Fruit fly (Drosophila melanogaster) whole organism, embryonic: ENCODE measurements around the gene CG13088.

Experiments
- Bteb2 ChIP-seq: fragments of 200-800 bp; sonication (Bioruptor generic); optimal IDR thresholded peaks from 2 replicates; lab custom pipeline; 2016; ENCODE audit warnings: missing biosample characterization, missing genetic modification characterization
- CG10565 ChIP-seq: fragments of 200-800 bp; sonication (Bioruptor generic); optimal IDR thresholded peaks from 3 replicates; lab custom pipeline; 2016; ENCODE audit warnings: missing biosample characterization, mild to moderate bottlenecking, missing genetic modification characterization
- CG12071 ChIP-seq: fragments of 200-800 bp; sonication (Bioruptor generic); optimal IDR thresholded peaks from 3 replicates; lab custom pipeline; 2018; ENCODE audit warnings: missing biosample characterization, mild to moderate bottlenecking, missing genetic modification characterization
- CG14667 ChIP-seq: fragments of 200-800 bp; sonication (Bioruptor generic); IDR thresholded peaks from 2 replicates; pipeline ENCODE4 v1.3.6; 2022; ENCODE audit warnings: missing biosample characterization, missing genetic modification characterization
- CG1529 ChIP-seq: fragments of 200-800 bp; sonication (Bioruptor generic); optimal IDR thresholded peaks from 3 replicates; lab custom pipeline; 2018; ENCODE audit warnings: missing biosample characterization, missing genetic modification characterization
- CG1602 ChIP-seq: fragments of 200-800 bp; sonication (Bioruptor generic); optimal IDR thresholded peaks from 3 replicates; lab custom pipeline; 2016; ENCODE audit warnings: missing biosample characterization, missing genetic modification characterization
- CG1647 ChIP-seq: fragments of 200-800 bp; sonication (Bioruptor generic); optimal IDR thresholded peaks from 3 replicates; lab custom pipeline; 2016; ENCODE audit warnings: missing biosample characterization, missing genetic modification characterization
- CG17328 ChIP-seq: fragments of 200-800 bp; sonication (Bioruptor generic); IDR thresholded peaks from 2 replicates; pipeline ENCODE4 v1.3.6; 2022; ENCODE audit warnings: missing biosample characterization, missing genetic modification characterization
- CG17612 ChIP-seq: fragments of 200-800 bp; sonication (Bioruptor generic); IDR thresholded peaks from 2 replicates; pipeline ENCODE4 v1.3.6; 2022; ENCODE audit warnings: missing biosample characterization, missing genetic modification characterization
- CG17802 ChIP-seq: fragments of 200-800 bp; sonication (Bioruptor generic); optimal IDR thresholded peaks from 2 replicates; lab custom pipeline; 2018; ENCODE audit warnings: missing biosample characterization, mild to moderate bottlenecking, missing genetic modification characterization, moderate library complexity
- CG17829 ChIP-seq: fragments of 200-800 bp; optimal IDR thresholded peaks from 2 replicates; lab custom pipeline; 2019; ENCODE audit warnings: missing biosample characterization, mild to moderate bottlenecking, missing genetic modification characterization, moderate library complexity
- CG18599 ChIP-seq: fragments of 200-800 bp; sonication (Bioruptor generic); optimal IDR thresholded peaks from 3 replicates; lab custom pipeline; 2017; ENCODE audit warnings: missing biosample characterization, missing genetic modification characterization, mild to moderate bottlenecking, moderate library complexity, missing genetic modification reagents
- CG18764 ChIP-seq: fragments of 200-800 bp; sonication (Bioruptor generic); optimal IDR thresholded peaks from 3 replicates; lab custom pipeline; 2016; ENCODE audit warnings: missing biosample characterization, missing genetic modification characterization
- CG3838 ChIP-seq: fragments of 200-800 bp; sonication (Bioruptor generic); optimal IDR thresholded peaks from 3 replicates; lab custom pipeline; 2016; ENCODE audit warnings: missing biosample characterization, missing genetic modification characterization
- CG4820 ChIP-seq: fragments of 200-800 bp; sonication (Bioruptor generic); optimal IDR thresholded peaks from 3 replicates; lab custom pipeline; 2016; ENCODE audit warnings: missing biosample characterization, missing genetic modification characterization
- CG5245 ChIP-seq: fragments of 200-800 bp; sonication (Bioruptor generic); optimal IDR thresholded peaks from 3 replicates; lab custom pipeline; 2016; ENCODE audit warnings: missing biosample characterization, missing genetic modification characterization
- CG7372 ChIP-seq: fragments of 200-800 bp; sonication (Bioruptor generic); IDR thresholded peaks from 2 replicates; pipeline ENCODE4 v1.3.6; 2022; ENCODE audit warnings: missing biosample characterization, missing genetic modification characterization
- CG8290 ChIP-seq, 3 experiments: fragments of 200-800 bp; sonication (Bioruptor generic); optimal IDR thresholded peaks; 2 replicates each; lab custom pipeline; 2016 to 2019; ENCODE audit warnings: missing biosample characterization in 3 of 3, missing genetic modification characterization in 3 of 3, mild to moderate bottlenecking in 2 of 3, moderate library complexity in 1 of 3
- CkIIα-i1 ChIP-seq: fragments of 200-800 bp; sonication (Bioruptor generic); IDR thresholded peaks from 2 replicates; pipeline ENCODE4 v1.3.6; 2022; ENCODE audit warnings: missing biosample characterization, missing genetic modification characterization
- CoRest ChIP-seq: fragments of 200-800 bp; sonication (Bioruptor generic); optimal IDR thresholded peaks from 3 replicates; lab custom pipeline; 2018; ENCODE audit warnings: missing biosample characterization, mild to moderate bottlenecking, missing genetic modification characterization, moderate library complexity
- CrebB ChIP-seq: fragments of 200-800 bp; sonication (Bioruptor generic); optimal IDR thresholded peaks from 3 replicates; lab custom pipeline; 2018; ENCODE audit warnings: missing biosample characterization, mild to moderate bottlenecking, missing genetic modification characterization
- D19A ChIP-seq: fragments of 200-800 bp; optimal IDR thresholded peaks from 3 replicates; lab custom pipeline; 2019; ENCODE audit warnings: missing biosample characterization, mild to moderate bottlenecking, missing genetic modification characterization, moderate library complexity
- Fer3 ChIP-seq: fragments of 200-800 bp; sonication (Bioruptor generic); optimal IDR thresholded peaks from 2 replicates; lab custom pipeline; 2018; ENCODE audit warnings: missing biosample characterization, mild to moderate bottlenecking, missing genetic modification characterization, moderate library complexity
- Hsf ChIP-seq: fragments of 200-800 bp; sonication (Bioruptor generic); optimal IDR thresholded peaks from 3 replicates; lab custom pipeline; 2016; ENCODE audit warnings: missing biosample characterization, missing genetic modification characterization
- Jarid2 ChIP-seq: fragments of 200-800 bp; sonication (Bioruptor generic); optimal IDR thresholded peaks from 3 replicates; lab custom pipeline; 2017; ENCODE audit warnings: mild to moderate bottlenecking, missing biosample characterization, missing genetic modification reagents, missing genetic modification characterization
- Max ChIP-seq: fragments of 200-800 bp; sonication (Bioruptor generic); optimal IDR thresholded peaks from 2 replicates; lab custom pipeline; 2016; ENCODE audit warnings: missing biosample characterization, mild to moderate bottlenecking, missing genetic modification characterization
- Mes4 ChIP-seq: fragments of 200-800 bp; sonication (Bioruptor generic); optimal IDR thresholded peaks from 2 replicates; lab custom pipeline; 2016; ENCODE audit warnings: missing biosample characterization, missing genetic modification characterization
- NC2β ChIP-seq: fragments of 200-800 bp; sonication (Bioruptor generic); optimal IDR thresholded peaks from 2 replicates; lab custom pipeline; 2016; ENCODE audit warnings: missing biosample characterization, missing genetic modification characterization
- NFAT ChIP-seq: fragments of 200-800 bp; sonication (Bioruptor generic); IDR thresholded peaks from 2 replicates; pipeline ENCODE4 v1.3.6; 2022; ENCODE audit warnings: missing biosample characterization, missing genetic modification characterization
- Sin3A ChIP-seq: fragments of >200 bp; optimal IDR thresholded peaks from 2 replicates; lab custom pipeline; 2018
- Stat92E ChIP-seq, 3 experiments: fragments of >200 bp in 2 of 3; fragments of 200-800 bp in 1 of 3; sonication (Bioruptor generic) in 1 of 3; optimal IDR thresholded peaks; 2 replicates each; lab custom pipeline; 2017 to 2019; ENCODE audit warnings: missing biosample characterization in 3 of 3, missing genetic modification characterization in 3 of 3, mild to moderate bottlenecking in 1 of 3, moderate library complexity in 1 of 3
- Usf ChIP-seq: fragments of 200-800 bp; sonication (Bioruptor generic); optimal IDR thresholded peaks from 2 replicates; lab custom pipeline; 2017; ENCODE audit warnings: missing genotype, missing biosample characterization, missing genetic modification characterization
- br ChIP-seq: fragments of >200 bp; optimal IDR thresholded peaks from 2 replicates; lab custom pipeline; 2017
- cad ChIP-seq: fragments of >200 bp; optimal IDR thresholded peaks from 2 replicates; lab custom pipeline; 2017; ENCODE audit warnings: missing biosample characterization, missing genetic modification characterization
- crol ChIP-seq: fragments of 200-800 bp; sonication (Bioruptor generic); IDR thresholded peaks from 2 replicates; pipeline ENCODE4 v1.3.6; 2022; ENCODE audit warnings: missing biosample characterization, missing genetic modification characterization
- dmrt11E ChIP-seq: fragments of 200-800 bp; sonication (Bioruptor generic); optimal IDR thresholded peaks from 3 replicates; lab custom pipeline; 2018; ENCODE audit warnings: missing biosample characterization, mild to moderate bottlenecking, missing genetic modification characterization, moderate library complexity
- gsb ChIP-seq: fragments of 200-800 bp; sonication (Bioruptor generic); IDR thresholded peaks from 2 replicates; pipeline ENCODE4 v1.3.6; 2022; ENCODE audit warnings: missing biosample characterization, missing genetic modification characterization
- hb ChIP-seq: fragments of 200-800 bp; sonication (Bioruptor generic); IDR thresholded peaks from 3 replicates; pipeline ENCODE4 v1.3.6; 2022; ENCODE audit warnings: missing biosample characterization, missing genetic modification characterization; ENCODE audit not compliant: partially characterized antibody
- kah ChIP-seq: fragments of 200-800 bp; sonication (Bioruptor generic); optimal IDR thresholded peaks from 2 replicates; lab custom pipeline; 2018; ENCODE audit warnings: missing biosample characterization, mild to moderate bottlenecking, missing genetic modification characterization
- luna ChIP-seq: fragments of 200-800 bp; sonication (Bioruptor generic); optimal IDR thresholded peaks from 2 replicates; lab custom pipeline; 2016; ENCODE audit warnings: missing biosample characterization, missing genetic modification characterization
- pb ChIP-seq: fragments of 200-800 bp; sonication (Bioruptor generic); optimal IDR thresholded peaks from 3 replicates; lab custom pipeline; 2016; ENCODE audit warnings: missing biosample characterization, missing genetic modification characterization
- prd ChIP-seq, 3 experiments: fragments of >200 bp in 2 of 3; fragments of 200-800 bp in 1 of 3; sonication (Bioruptor generic) in 1 of 3; optimal IDR thresholded peaks in 2 of 3; IDR thresholded peaks in 1 of 3; 2 replicates in 2 of 3; 3 replicates in 1 of 3; pipeline versions ENCODE4 v1.3.6 to Lab custom; 2017 to 2022; ENCODE audit warnings: missing biosample characterization in 1 of 3, missing genetic modification characterization in 1 of 3
- sisA ChIP-seq: fragments of 200-800 bp; sonication (Bioruptor generic); IDR thresholded peaks from 2 replicates; pipeline ENCODE4 v1.3.6; 2022; ENCODE audit warnings: missing biosample characterization, missing genetic modification characterization
- sqz ChIP-seq: fragments of 200-800 bp; sonication (Bioruptor generic); optimal IDR thresholded peaks from 3 replicates; lab custom pipeline; 2018; ENCODE audit warnings: missing biosample characterization, mild to moderate bottlenecking, missing genetic modification characterization
- stwl ChIP-seq: fragments of 200-800 bp; sonication (Bioruptor generic); optimal IDR thresholded peaks from 3 replicates; lab custom pipeline; 2018; ENCODE audit warnings: missing biosample characterization, mild to moderate bottlenecking, missing genetic modification characterization, moderate library complexity
- tio ChIP-seq: fragments of 200-800 bp; sonication (Bioruptor generic); optimal IDR thresholded peaks from 2 replicates; lab custom pipeline; 2017; ENCODE audit warnings: missing biosample characterization, missing genetic modification characterization, inconsistent platforms
- yki ChIP-seq: fragments of >200 bp; optimal IDR thresholded peaks from 3 replicates; lab custom pipeline; 2018
- zen ChIP-seq: fragments of 200-800 bp; sonication (Bioruptor generic); optimal IDR thresholded peaks from 3 replicates; lab custom pipeline; 2018; ENCODE audit warnings: missing biosample characterization, mild to moderate bottlenecking, missing genetic modification characterization, moderate library complexity
- zen2 ChIP-seq: fragments of 200-800 bp; sonication (Bioruptor generic); IDR thresholded peaks from 3 replicates; pipeline ENCODE4 v1.3.6; 2022; ENCODE audit warnings: missing biosample characterization, missing genetic modification characterization; ENCODE audit not compliant: partially characterized antibody

The CG13088 gene

dm6 chr2L:8535394-8536176, 46.8 kb downstream of the CG13088 start (continued):
- TF ChIP-seq CG17802 (tag; lab: Kevin White, UChicago) (peak; percentile 52), CG4820 (peak; percentile 85), D19A (tag; lab: Kevin White, UChicago) (peak; percentile 92), tio (GFP tag; lab: Kevin White, UChicago) (peak; percentile 95), zen (tag; lab: Kevin White, UChicago) (peak; percentile 78), Jarid2 (GFP tag; lab: Kevin White, UChicago) (peak; percentile 76), Mes4 (GFP tag; lab: Kevin White, UChicago) (peak; percentile 27), kah (peak; percentile 83), cad (peak; percentile 13), stwl (tag; lab: Kevin White, UChicago) (peak; percentile 1), Stat92E (GFP tag; optimal IDR thresholded peaks at IDR 0.05; lab: Kevin White, UChicago) (peak in 1 of 3 experiments; percentile 51), CG18599 (peak; percentile 89), CG17328 (GFP tag; lab: Robert Waterston, UW) (peak; percentile 48; the same call in 1 of the 2 replicates), CG1529 (peak; percentile 70), zen2 (no peak), CG8290 (GFP tag; optimal IDR thresholded peaks at IDR 0.05; lab: Kevin White, UChicago) (peak; percentile 55), CG8290 (tag; optimal IDR thresholded peaks at IDR 0.05; lab: Kevin White, UChicago) (peak in 1 of 2 experiments; percentile 54), NC2β (no peak), hb (GFP tag; lab: Robert Waterston, UW) (no peak), br (lab: Kevin White, UChicago) (no peak), CG7372 (GFP tag; lab: Robert Waterston, UW) (peak; percentile 70), Sin3A (lab: Kevin White, UChicago) (no peak), CG3838 (GFP tag; lab: Kevin White, UChicago) (peak; percentile 22), CG14667 (no peak; the same call in none of the 2 replicates), sisA (GFP tag; lab: Robert Waterston, UW) (peak; percentile 75), Max (GFP tag; lab: Kevin White, UChicago) (peak; percentile 84), CG5245 (peak; percentile 62), prd (optimal IDR thresholded peaks at IDR 0.05; lab: Kevin White, UChicago) (no peak), prd (GFP tag; IDR thresholded peaks at IDR 0.05; lab: Robert Waterston, UW) (peak; percentile 81; the same call in 2 of the 3 replicates), gsb (peak; percentile 77; the same call in 1 of the 2 replicates), CG12071 (peak; percentile 6), luna (no peak), CG1602 (GFP tag; lab: Kevin White, UChicago) (peak; percentile 86), pb (GFP tag; lab: Kevin White, UChicago) (peak; percentile 33), Hsf (GFP tag; lab: Kevin White, UChicago) (peak; percentile 77), yki (lab: Kevin White, UChicago) (peak; percentile 13), CG10565 (peak; percentile 51), CG1647 (GFP tag; lab: Kevin White, UChicago) (peak; percentile 9), CkIIα-i1 (GFP tag; lab: Robert Waterston, UW) (no peak), CrebB (tag; lab: Kevin White, UChicago) (peak; percentile 31), sqz (GFP tag; lab: Kevin White, UChicago) (peak; percentile 90), CG17829 (tag; lab: Kevin White, UChicago) (peak; percentile 96), Bteb2 (GFP tag; lab: Kevin White, UChicago) (peak; percentile 63), CoRest (tag; lab: Kevin White, UChicago) (peak; percentile 96), Fer3 (peak; percentile 85), CG18764 (GFP tag; lab: Kevin White, UChicago) (peak; percentile 75), CG17612 (GFP tag; lab: Robert Waterston, UW) (peak; percentile 9; the same call in 1 of the 2 replicates), crol (GFP tag; lab: Robert Waterston, UW) (peak; percentile 79), dmrt11E (tag; lab: Kevin White, UChicago) (peak; percentile 92), NFAT (GFP tag; lab: Robert Waterston, UW) (peak; percentile 64), Usf (GFP tag; lab: Kevin White, UChicago) (peak; percentile 92)
